Worm (Caenorhabditis elegans) whole organism, late embryonic: ENCODE data around the gene ptr-20.

ENCODE experiments used
- C38D4.7 ChIP-seq: fragments of 200-800 bp; sonication (Bioruptor generic); optimal IDR thresholded peaks from 2 replicates; lab custom pipeline; 2018; ENCODE audit warnings: mild to moderate bottlenecking, missing genetic modification characterization, moderate library complexity, missing compliant biosample characterization
- K02D7.2 ChIP-seq: sonication (generic microtip); optimal IDR thresholded peaks from 2 replicates; lab custom pipeline; 2017; ENCODE audit warnings: mild to moderate bottlenecking, missing genetic modification characterization, missing compliant biosample characterization
- Y22D7AL.16 ChIP-seq: sonication (generic microtip); optimal IDR thresholded peaks from 2 replicates; lab custom pipeline; 2016; ENCODE audit warnings: missing genetic modification characterization, missing compliant biosample characterization
- ceh-14 ChIP-seq: sonication (generic microtip); optimal IDR thresholded peaks from 2 replicates; lab custom pipeline; 2016; ENCODE audit warnings: missing genotype, missing genetic modification characterization, missing compliant biosample characterization
- ceh-19 ChIP-seq: fragments of 200-800 bp; sonication (Bioruptor generic); optimal IDR thresholded peaks from 2 replicates; lab custom pipeline; 2018; ENCODE audit warnings: mild to moderate bottlenecking, missing genetic modification characterization, missing compliant biosample characterization
- ceh-22 ChIP-seq: sonication (generic microtip); optimal IDR thresholded peaks from 2 replicates; lab custom pipeline; 2017; ENCODE audit warnings: missing biosample characterization, missing genetic modification characterization
- ceh-30 ChIP-seq: fragments of 150-350 bp; optimal IDR thresholded peaks from 2 replicates; lab custom pipeline; 2014; ENCODE audit warnings: missing biosample characterization, missing genetic modification characterization
- ceh-31 ChIP-seq: sonication (generic microtip); optimal IDR thresholded peaks from 2 replicates; lab custom pipeline; 2016; ENCODE audit warnings: missing genetic modification characterization, missing compliant biosample characterization
- ceh-48 ChIP-seq: sonication (generic microtip); optimal IDR thresholded peaks from 2 replicates; lab custom pipeline; 2016; ENCODE audit warnings: missing genetic modification characterization, inconsistent platforms, missing compliant biosample characterization
- ceh-6 ChIP-seq: fragments of 200-800 bp; sonication (Bioruptor generic); optimal IDR thresholded peaks from 2 replicates; lab custom pipeline; 2018; ENCODE audit warnings: mild to moderate bottlenecking, missing genetic modification characterization, missing compliant biosample characterization
- che-1 ChIP-seq: sonication (generic microtip); optimal IDR thresholded peaks from 2 replicates; lab custom pipeline; 2016; ENCODE audit warnings: mild to moderate bottlenecking, missing genetic modification characterization, missing compliant biosample characterization
- dmd-4 ChIP-seq: sonication (generic microtip); optimal IDR thresholded peaks from 2 replicates; lab custom pipeline; 2016; ENCODE audit warnings: borderline replicate concordance, missing genetic modification characterization, missing compliant biosample characterization
- fax-1 ChIP-seq: sonication (generic microtip); optimal IDR thresholded peaks from 2 replicates; lab custom pipeline; 2016; ENCODE audit warnings: missing genotype, missing genetic modification characterization, missing compliant biosample characterization
- hlh-30 ChIP-seq: sonication (generic microtip); optimal IDR thresholded peaks from 2 replicates; lab custom pipeline; 2017; ENCODE audit warnings: antibody characterized with exemption, missing genetic modification characterization, missing compliant biosample characterization; ENCODE audit not compliant: insufficient read depth
- hlh-6 ChIP-seq: sonication (generic microtip); optimal IDR thresholded peaks from 2 replicates; lab custom pipeline; 2016; ENCODE audit warnings: missing genotype, missing genetic modification characterization, missing compliant biosample characterization
- hlh-8 ChIP-seq: sonication (generic microtip); optimal IDR thresholded peaks from 2 replicates; lab custom pipeline; 2016; ENCODE audit warnings: missing genotype, missing genetic modification characterization, missing compliant biosample characterization
- lim-6 ChIP-seq: sonication (generic microtip); optimal IDR thresholded peaks from 2 replicates; lab custom pipeline; 2016; ENCODE audit warnings: missing genetic modification characterization, missing compliant biosample characterization
- lin-11 ChIP-seq: fragments of 200-800 bp; sonication (Bioruptor generic); optimal IDR thresholded peaks from 2 replicates; lab custom pipeline; 2018; ENCODE audit warnings: mild to moderate bottlenecking, missing genetic modification characterization, missing compliant biosample characterization
- madf-2 ChIP-seq: sonication (generic microtip); optimal IDR thresholded peaks from 2 replicates; lab custom pipeline; 2017; ENCODE audit warnings: missing genetic modification characterization, missing compliant biosample characterization
- mec-3 ChIP-seq: sonication (generic microtip); optimal IDR thresholded peaks from 2 replicates; lab custom pipeline; 2016; ENCODE audit warnings: borderline replicate concordance, missing genetic modification characterization, missing compliant biosample characterization
- nhr-11 ChIP-seq: fragments of 150-350 bp; optimal IDR thresholded peaks from 2 replicates; lab custom pipeline; 2014; ENCODE audit warnings: missing biosample characterization, missing genetic modification characterization
- nhr-232 ChIP-seq: sonication (generic microtip); optimal IDR thresholded peaks from 2 replicates; lab custom pipeline; 2016; ENCODE audit warnings: missing genetic modification characterization, missing compliant biosample characterization
- odd-2 ChIP-seq: sonication (generic microtip); optimal IDR thresholded peaks from 2 replicates; lab custom pipeline; 2017; ENCODE audit warnings: antibody characterized with exemption, mild to moderate bottlenecking, missing genetic modification characterization, missing compliant biosample characterization
- pag-3 ChIP-seq: sonication (generic microtip); optimal IDR thresholded peaks from 2 replicates; lab custom pipeline; 2016; ENCODE audit warnings: missing compliant biosample characterization, missing genetic modification characterization, borderline replicate concordance
- pat-9 ChIP-seq: fragments of 200-800 bp; sonication (Bioruptor generic); optimal IDR thresholded peaks from 2 replicates; lab custom pipeline; 2018; ENCODE audit warnings: mild to moderate bottlenecking, missing genetic modification characterization, moderate library complexity, missing compliant biosample characterization
- pha-2 ChIP-seq: sonication (generic microtip); optimal IDR thresholded peaks from 2 replicates; lab custom pipeline; 2017; ENCODE audit warnings: mild to moderate bottlenecking, missing genetic modification characterization, missing compliant biosample characterization
- pha-4 ChIP-seq: fragments of 150-350 bp; optimal IDR thresholded peaks from 2 replicates; lab custom pipeline; 2018; ENCODE audit warnings: missing biosample characterization, missing genetic modification reagents, missing genetic modification characterization
- pqm-1 ChIP-seq: sonication (generic microtip); optimal IDR thresholded peaks from 2 replicates; lab custom pipeline; 2016; ENCODE audit warnings: missing genetic modification characterization, missing compliant biosample characterization
- pros-1 ChIP-seq: fragments of 150-350 bp; optimal IDR thresholded peaks from 2 replicates; lab custom pipeline; 2014; ENCODE audit warnings: missing biosample characterization, missing genetic modification reagents, missing genetic modification characterization
- ref-2 ChIP-seq: sonication (generic microtip); optimal IDR thresholded peaks from 2 replicates; lab custom pipeline; 2016; ENCODE audit warnings: missing genetic modification characterization, missing compliant biosample characterization
- rnt-1 ChIP-seq: sonication (generic microtip); optimal IDR thresholded peaks from 2 replicates; lab custom pipeline; 2016; ENCODE audit warnings: missing genetic modification characterization, missing compliant biosample characterization
- sdc-2 ChIP-seq: sonication (generic microtip); optimal IDR thresholded peaks from 2 replicates; lab custom pipeline; 2016; ENCODE audit warnings: missing genotype, missing genetic modification characterization, missing compliant biosample characterization
- sox-2 ChIP-seq: fragments of 200-800 bp; sonication (Bioruptor generic); IDR thresholded peaks from 2 replicates; pipeline ENCODE4 v1.3.6; 2022; ENCODE audit warnings: missing genetic modification reagents, missing genetic modification characterization, missing compliant biosample characterization
- tbx-7 ChIP-seq: sonication (generic microtip); optimal IDR thresholded peaks from 2 replicates; lab custom pipeline; 2016; ENCODE audit warnings: missing genotype, missing genetic modification characterization, missing compliant biosample characterization
- unc-3 ChIP-seq, 2 experiments: fragments of 200-800 bp in 1 of 2; sonication (Bioruptor generic) in 1 of 2; sonication (generic microtip) in 1 of 2; conservative IDR thresholded peaks in 1 of 2; optimal IDR thresholded peaks in 1 of 2; 2 replicates each; pipeline versions ENCODE4 v1.3.6 to Lab custom; 2016 to 2022; ENCODE audit warnings: missing compliant biosample characterization in 2 of 2, missing genetic modification characterization in 2 of 2, missing genetic modification reagents in 1 of 2
- unc-55 ChIP-seq: sonication (generic microtip); optimal IDR thresholded peaks from 2 replicates; lab custom pipeline; 2017; ENCODE audit warnings: missing biosample characterization, missing genetic modification reagents, missing genetic modification characterization
- unc-86 ChIP-seq: sonication (generic microtip); optimal IDR thresholded peaks from 2 replicates; lab custom pipeline; 2016; ENCODE audit warnings: missing genetic modification characterization, missing compliant biosample characterization

Gene ptr-20

DNA sequence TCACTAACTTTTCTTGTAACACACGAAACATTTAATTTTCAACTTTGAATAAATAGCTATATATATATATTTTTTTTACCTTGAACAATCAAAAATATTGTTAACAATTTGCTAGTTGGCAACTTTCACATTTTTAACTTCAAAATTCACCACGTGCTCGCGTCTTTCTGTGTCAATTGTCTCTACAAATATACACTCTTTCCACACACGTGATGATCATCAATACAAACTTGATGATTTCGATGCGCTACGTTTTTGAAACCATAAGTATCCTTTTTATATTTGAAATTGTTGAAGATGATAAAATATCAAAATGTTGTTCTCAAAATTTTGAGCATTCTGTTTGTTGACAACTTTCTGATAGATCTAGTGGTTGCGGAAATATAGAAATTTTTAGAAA is 37.4 kb downstream of the ptr-20 start:
- TF ChIP-seq ceh-31, result no peak

DNA sequence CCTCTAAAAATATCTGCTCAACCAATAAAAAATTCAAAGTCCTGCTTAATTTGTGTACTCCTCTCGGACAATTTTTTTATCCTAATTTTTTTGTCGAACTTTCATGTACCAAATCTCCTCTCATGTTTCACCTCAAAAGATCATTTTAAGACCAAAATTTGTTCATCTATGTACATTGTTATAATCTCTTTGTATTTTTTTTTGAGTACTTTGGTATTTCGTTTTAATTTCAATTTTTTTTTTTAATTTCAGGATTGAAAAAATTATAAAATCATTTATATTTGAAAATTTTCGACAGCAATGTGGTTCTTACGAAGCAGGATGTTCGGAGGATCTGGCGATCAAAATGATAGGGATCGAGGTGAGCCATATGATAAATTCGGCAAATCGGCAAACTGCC is 38.5 kb downstream of the ptr-20 start, which contains the start of gene spsb-1:
Gene spsb-1 (plus strand): TSS at position 301 of the 400 bp plus-strand sequence.
- TF ChIP-seq pag-3 (tag; lab: Kevin White, UChicago) (no peak), ceh-19 (GFP tag; lab: Kevin White, UChicago) (no peak), C38D4.7 (GFP tag; lab: Kevin White, UChicago) (no peak), rnt-1 (tag; lab: Kevin White, UChicago) (no peak), Y22D7AL.16 (tag; lab: Kevin White, UChicago) (no peak), dmd-4 (tag; lab: Kevin White, UChicago) (no peak), lin-11 (tag; lab: Kevin White, UChicago) (no peak), pros-1 (tag; lab: Kevin White, UChicago) (no peak), tbx-7 (tag; lab: Kevin White, UChicago) (no peak), ceh-31 (no peak), pha-4 (tag; lab: Kevin White, UChicago) (no peak), pha-2 (tag; lab: Kevin White, UChicago) (no peak), ceh-22 (tag; lab: Kevin White, UChicago) (no peak), K02D7.2 (tag; lab: Kevin White, UChicago) (no peak), nhr-232 (tag; lab: Kevin White, UChicago) (no peak), nhr-11 (tag; lab: Kevin White, UChicago) (no peak), pqm-1 (tag; lab: Kevin White, UChicago) (no peak), sox-2 (GFP tag; lab: Robert Waterston, UW) (no peak), ref-2 (tag; lab: Kevin White, UChicago) (no peak)

DNA sequence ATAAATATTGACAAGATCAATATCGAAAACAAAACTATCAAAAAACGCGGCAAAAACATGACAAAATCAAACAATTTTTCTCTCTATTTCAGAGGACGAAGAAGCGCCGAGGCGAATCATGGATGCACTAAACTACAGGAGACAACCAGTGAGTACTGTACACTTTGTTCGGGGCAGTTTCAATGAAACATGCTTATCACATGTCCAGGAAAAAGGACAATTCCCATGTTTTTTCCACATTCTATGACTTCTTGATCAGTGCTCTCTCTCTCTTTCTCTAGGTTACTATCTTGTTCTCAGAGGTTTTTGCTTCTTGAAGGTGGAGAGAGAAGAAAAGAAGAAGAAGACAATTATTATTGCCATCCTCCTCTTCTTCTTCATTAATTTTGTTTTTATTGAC is 39.5 kb downstream of the ptr-20 start:
- TF ChIP-seq hlh-6, result no peak
- TF ChIP-seq lin-11 (tag; lab: Kevin White, UChicago), result no peak
- no peak for TF ChIP-seq unc-55 (GFP tag; lab: Kevin White, UChicago)
- no peak for TF ChIP-seq hlh-30 (tag; lab: Kevin White, UChicago)
- TF ChIP-seq che-1 (tag; lab: Kevin White, UChicago), result no peak
- TF ChIP-seq ceh-48, result no peak
- TF ChIP-seq odd-2 (tag; lab: Kevin White, UChicago), result no peak
- no peak for TF ChIP-seq ceh-6
- TF ChIP-seq lim-6 (tag; lab: Kevin White, UChicago), result no peak
- no peak for TF ChIP-seq K02D7.2 (tag; lab: Kevin White, UChicago)
- TF ChIP-seq unc-86 (tag; lab: Kevin White, UChicago), result no peak
- no peak for TF ChIP-seq nhr-232 (tag; lab: Kevin White, UChicago)
- TF ChIP-seq ceh-19 (GFP tag; lab: Kevin White, UChicago), result no peak
- no peak for TF ChIP-seq mec-3 (tag; lab: Kevin White, UChicago)
- no peak for TF ChIP-seq ceh-14
- TF ChIP-seq pat-9 (tag; lab: Kevin White, UChicago), result no peak
- no peak for TF ChIP-seq unc-3 (GFP tag; conservative IDR thresholded peaks at IDR 0.05; lab: Robert Waterston, UW)
- TF ChIP-seq unc-3 (tag; optimal IDR thresholded peaks at IDR 0.05; lab: Kevin White, UChicago), result no peak
- TF ChIP-seq tbx-7 (tag; lab: Kevin White, UChicago), result no peak
- TF ChIP-seq madf-2 (tag; lab: Kevin White, UChicago), result no peak

DNA sequence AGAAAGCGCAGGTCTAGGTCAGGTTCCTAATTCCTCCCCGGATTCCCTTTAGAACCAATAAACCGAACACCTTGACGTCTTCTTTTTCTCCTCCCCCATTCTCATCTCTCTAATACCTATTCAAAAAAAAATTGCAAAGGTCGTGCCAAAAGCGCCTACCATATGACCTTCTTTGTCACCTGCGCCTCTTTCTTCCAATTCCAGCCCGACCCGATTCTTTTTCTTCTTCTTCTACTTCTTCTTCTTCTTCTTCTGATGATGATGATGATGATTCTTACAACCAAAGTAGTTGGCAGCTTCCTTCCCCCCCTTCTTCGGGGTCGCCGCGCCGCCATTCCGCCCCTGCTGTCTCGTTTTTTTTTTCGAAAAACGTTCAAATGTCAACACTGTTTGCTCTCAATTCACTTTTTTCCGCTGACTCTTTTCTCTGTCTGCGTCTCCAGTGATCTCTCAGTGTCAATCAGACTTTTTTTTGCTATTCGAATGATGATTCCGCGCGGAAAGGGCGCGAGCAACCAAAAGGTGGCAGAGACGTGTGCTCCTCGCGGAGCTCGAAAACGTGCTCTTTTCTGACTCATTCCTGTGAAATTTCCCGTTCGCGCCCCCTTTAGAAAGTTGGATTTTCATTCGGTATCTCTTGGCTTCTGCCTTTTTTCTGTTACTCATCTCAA is 45.6 kb downstream of the ptr-20 start:
- TF ChIP-seq che-1 (tag; lab: Kevin White, UChicago) (no peak), tbx-7 (tag; lab: Kevin White, UChicago) (no peak), odd-2 (tag; lab: Kevin White, UChicago) (no peak), K02D7.2 (tag; lab: Kevin White, UChicago) (no peak), ceh-22 (tag; lab: Kevin White, UChicago) (no peak), hlh-8 (tag; lab: Kevin White, UChicago) (no peak), sdc-2 (tag; lab: Kevin White, UChicago) (no peak), fax-1 (tag; lab: Kevin White, UChicago) (no peak), ceh-6 (no peak), pros-1 (tag; lab: Kevin White, UChicago) (no peak), ceh-30 (tag; lab: Kevin White, UChicago) (no peak), dmd-4 (tag; lab: Kevin White, UChicago) (no peak), ref-2 (tag; lab: Kevin White, UChicago) (no peak)
